Fruit fly (Drosophila melanogaster): ENCODE measurements around the gene Spt7.

DNA sequence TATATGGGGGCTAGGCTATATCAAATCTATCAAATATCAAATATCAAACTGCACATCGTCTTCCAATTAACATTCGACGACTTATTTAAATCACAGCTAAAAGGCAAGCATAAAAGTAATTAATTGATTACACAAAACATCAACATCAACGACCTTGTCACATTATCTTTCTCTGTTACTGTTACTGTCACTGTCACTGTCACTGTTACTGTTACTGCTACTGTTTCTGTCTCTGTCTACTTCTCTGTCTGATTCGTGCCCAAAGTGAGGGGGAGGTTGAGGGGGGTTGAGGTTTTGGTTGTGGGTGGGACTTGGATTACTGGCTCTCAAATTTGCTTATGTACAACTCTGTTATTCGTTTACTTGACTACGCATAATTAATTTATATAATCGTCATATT is 28.8 kb upstream of the Spt7 start:
- TF ChIP-seq CTCF (optimal IDR thresholded peaks at IDR 0.05), result no peak
- TF ChIP-seq CG8478 (optimal IDR thresholded peaks at IDR 0.05), result no peak

Data from S2 (cell line).